Fruit fly (Drosophila melanogaster) whole organism, embryonic: Measurements from ENCODE around the gene Eig71Ej.
A peak's percentile ranks its signal among the peaks of the same experiment; 100 is the strongest.

Experiments used
- Adf1 ChIP-seq: fragments of 200-800 bp; sonication (Bioruptor generic); IDR thresholded peaks from 2 replicates; pipeline ENCODE4 v1.3.6; 2022; ENCODE audit warnings: missing biosample characterization, missing genetic modification characterization
- Asciz ChIP-seq: fragments of 200-800 bp; sonication (Bioruptor generic); optimal IDR thresholded peaks from 2 replicates; lab custom pipeline; 2017; ENCODE audit warnings: missing biosample characterization, mild to moderate bottlenecking, missing genetic modification characterization, missing genetic modification reagents
- CG10431 ChIP-seq: fragments of 200-800 bp; sonication (Bioruptor generic); optimal IDR thresholded peaks from 3 replicates; lab custom pipeline; 2018; ENCODE audit warnings: missing biosample characterization, mild to moderate bottlenecking, missing genetic modification characterization
- CG10959 ChIP-seq: fragments of 200-800 bp; sonication (Bioruptor generic); IDR thresholded peaks from 2 replicates; pipeline ENCODE4 v1.3.6; 2022; ENCODE audit warnings: missing biosample characterization, missing genetic modification characterization
- CG11398 ChIP-seq: fragments of 200-800 bp; sonication (Bioruptor generic); optimal IDR thresholded peaks from 2 replicates; lab custom pipeline; 2016; ENCODE audit warnings: missing biosample characterization, missing genetic modification characterization
- CG11695 ChIP-seq: fragments of 200-800 bp; sonication (Bioruptor generic); IDR thresholded peaks from 3 replicates; pipeline ENCODE4 v1.3.6; 2022; ENCODE audit warnings: missing biosample characterization, missing genetic modification characterization
- CG13775 ChIP-seq: fragments of 200-800 bp; sonication (Bioruptor generic); optimal IDR thresholded peaks from 3 replicates; lab custom pipeline; 2017; ENCODE audit warnings: missing biosample characterization, mild to moderate bottlenecking, missing genetic modification characterization
- CG14014 ChIP-seq: fragments of 200-800 bp; sonication (Bioruptor generic); IDR thresholded peaks from 2 replicates; pipeline ENCODE4 v1.3.6; 2022; ENCODE audit warnings: missing biosample characterization, missing genetic modification characterization
- CG16813 ChIP-seq: fragments of 200-800 bp; sonication (Bioruptor generic); IDR thresholded peaks from 3 replicates; pipeline ENCODE4 v1.3.6; 2022; ENCODE audit warnings: missing biosample characterization, missing genetic modification characterization; ENCODE audit not compliant: partially characterized antibody
- CG16863 ChIP-seq: fragments of 200-800 bp; sonication (Bioruptor generic); optimal IDR thresholded peaks from 3 replicates; lab custom pipeline; 2016; ENCODE audit warnings: missing biosample characterization, missing genetic modification characterization
- CG18764 ChIP-seq: fragments of 200-800 bp; sonication (Bioruptor generic); optimal IDR thresholded peaks from 3 replicates; lab custom pipeline; 2016; ENCODE audit warnings: missing biosample characterization, missing genetic modification characterization
- CG2129 ChIP-seq: fragments of 200-800 bp; sonication (Bioruptor generic); IDR thresholded peaks from 2 replicates; pipeline ENCODE4 v1.3.6; 2022; ENCODE audit warnings: missing biosample characterization, missing genetic modification characterization; ENCODE audit not compliant: partially characterized antibody
- CG3065 ChIP-seq: fragments of 200-800 bp; sonication (Bioruptor generic); optimal IDR thresholded peaks from 2 replicates; lab custom pipeline; 2016; ENCODE audit warnings: missing biosample characterization, missing genetic modification characterization
- CG6254 ChIP-seq: fragments of 200-800 bp; sonication (Bioruptor generic); optimal IDR thresholded peaks from 3 replicates; lab custom pipeline; 2017; ENCODE audit warnings: mild to moderate bottlenecking, missing biosample characterization, missing genetic modification reagents, missing genetic modification characterization
- CG6272 ChIP-seq: fragments of 200-800 bp; sonication (Bioruptor generic); IDR thresholded peaks from 2 replicates; pipeline ENCODE4 v1.3.6; 2022; ENCODE audit warnings: missing biosample characterization, missing genetic modification characterization
- CG6813 ChIP-seq: fragments of 200-800 bp; sonication (Bioruptor generic); optimal IDR thresholded peaks from 2 replicates; lab custom pipeline; 2017; ENCODE audit warnings: missing biosample characterization, missing genetic modification characterization, mild to moderate bottlenecking, moderate library complexity, missing genetic modification reagents
- CHES-1-like ChIP-seq: fragments of 200-800 bp; sonication (Bioruptor generic); optimal IDR thresholded peaks from 2 replicates; lab custom pipeline; 2016; ENCODE audit warnings: missing biosample characterization, missing genetic modification characterization
- D19A ChIP-seq: fragments of 200-800 bp; optimal IDR thresholded peaks from 3 replicates; lab custom pipeline; 2019; ENCODE audit warnings: missing biosample characterization, mild to moderate bottlenecking, missing genetic modification characterization, moderate library complexity
- E2f1 ChIP-seq: fragments of 200-800 bp; sonication (Bioruptor generic); IDR thresholded peaks from 2 replicates; pipeline ENCODE4 v1.3.6; 2022; ENCODE audit warnings: missing biosample characterization, missing genetic modification characterization
- Ets97D ChIP-seq: fragments of 200-800 bp; sonication (Bioruptor generic); optimal IDR thresholded peaks from 3 replicates; lab custom pipeline; 2016; ENCODE audit warnings: missing biosample characterization, missing genetic modification characterization
- Gsc ChIP-seq: fragments of 200-800 bp; sonication (Bioruptor generic); IDR thresholded peaks from 2 replicates; pipeline ENCODE4 v1.3.6; 2022; ENCODE audit warnings: missing biosample characterization, missing genetic modification characterization
- HLH4C ChIP-seq: fragments of 200-800 bp; sonication (Bioruptor generic); IDR thresholded peaks from 3 replicates; pipeline ENCODE4 v1.3.6; 2022; ENCODE audit warnings: missing biosample characterization, missing genetic modification characterization; ENCODE audit not compliant: partially characterized antibody
- Jarid2 ChIP-seq: fragments of 200-800 bp; sonication (Bioruptor generic); optimal IDR thresholded peaks from 3 replicates; lab custom pipeline; 2017; ENCODE audit warnings: mild to moderate bottlenecking, missing biosample characterization, missing genetic modification reagents, missing genetic modification characterization
- Lim3 ChIP-seq: fragments of 200-800 bp; sonication (Bioruptor generic); IDR thresholded peaks from 2 replicates; pipeline ENCODE4 v1.3.6; 2022; ENCODE audit warnings: missing biosample characterization, missing genetic modification characterization
- Meics ChIP-seq: fragments of 200-800 bp; sonication (Bioruptor generic); optimal IDR thresholded peaks from 2 replicates; lab custom pipeline; 2017; ENCODE audit warnings: missing biosample characterization, mild to moderate bottlenecking, missing genetic modification characterization
- Neu2 ChIP-seq: fragments of 200-800 bp; sonication (Bioruptor generic); optimal IDR thresholded peaks from 3 replicates; lab custom pipeline; 2016; ENCODE audit warnings: missing biosample characterization, missing genetic modification characterization, borderline replicate concordance
- Nf-YA ChIP-seq: fragments of 200-800 bp; sonication (Bioruptor generic); IDR thresholded peaks from 2 replicates; pipeline ENCODE4 v1.3.6; 2022; ENCODE audit warnings: missing biosample characterization, missing genetic modification characterization
- Nf-YB ChIP-seq: fragments of 200-800 bp; sonication (Bioruptor generic); optimal IDR thresholded peaks from 3 replicates; lab custom pipeline; 2019; ENCODE audit warnings: missing biosample characterization, mild to moderate bottlenecking, missing genetic modification characterization, moderate library complexity
- Oaz ChIP-seq: fragments of 200-800 bp; sonication (Bioruptor generic); IDR thresholded peaks from 2 replicates; pipeline ENCODE4 v1.3.6; 2022; ENCODE audit warnings: missing biosample characterization, missing genetic modification characterization
- Sry-δ ChIP-seq: fragments of 200-800 bp; sonication (Bioruptor generic); optimal IDR thresholded peaks from 2 replicates; lab custom pipeline; 2016; ENCODE audit warnings: missing biosample characterization, missing genetic modification characterization
- chinmo ChIP-seq: fragments of 200-800 bp; sonication (Bioruptor generic); IDR thresholded peaks from 4 replicates; pipeline ENCODE4 v1.3.6; 2022; ENCODE audit warnings: missing biosample characterization, missing genetic modification characterization; ENCODE audit not compliant: partially characterized antibody
- dpn ChIP-seq, 2 experiments: fragments of 200-800 bp; sonication (Bioruptor generic); optimal IDR thresholded peaks; 3 replicates each; lab custom pipeline; 2016; ENCODE audit warnings: missing biosample characterization in 2 of 2, missing genetic modification characterization in 2 of 2
- emc ChIP-seq: fragments of 200-800 bp; sonication (Bioruptor generic); optimal IDR thresholded peaks from 2 replicates; lab custom pipeline; 2016; ENCODE audit warnings: missing biosample characterization, missing genetic modification characterization
- fd3F ChIP-seq: fragments of 200-800 bp; sonication (Bioruptor generic); optimal IDR thresholded peaks from 2 replicates; lab custom pipeline; 2018; ENCODE audit warnings: missing biosample characterization, mild to moderate bottlenecking, missing genetic modification characterization, moderate library complexity
- fd64A ChIP-seq: fragments of 200-800 bp; sonication (Bioruptor generic); optimal IDR thresholded peaks from 3 replicates; lab custom pipeline; 2018; ENCODE audit warnings: missing biosample characterization, mild to moderate bottlenecking, missing genetic modification characterization
- hb ChIP-seq: fragments of 200-800 bp; sonication (Bioruptor generic); IDR thresholded peaks from 3 replicates; pipeline ENCODE4 v1.3.6; 2022; ENCODE audit warnings: missing biosample characterization, missing genetic modification characterization; ENCODE audit not compliant: partially characterized antibody
- hbn ChIP-seq: fragments of 200-800 bp; sonication (Bioruptor generic); IDR thresholded peaks from 2 replicates; pipeline ENCODE4 v1.3.6; 2022; ENCODE audit warnings: missing biosample characterization, missing genetic modification characterization; ENCODE audit not compliant: partially characterized antibody
- her ChIP-seq: fragments of 200-800 bp; sonication (Bioruptor generic); optimal IDR thresholded peaks from 2 replicates; lab custom pipeline; 2016; ENCODE audit warnings: missing biosample characterization, missing genetic modification characterization
- insv ChIP-seq, 2 experiments: fragments of 200-800 bp; sonication (Bioruptor generic); optimal IDR thresholded peaks; 3 replicates each; lab custom pipeline; 2016 to 2018; ENCODE audit warnings: missing biosample characterization in 2 of 2, missing genetic modification characterization in 2 of 2
- kay ChIP-seq: fragments of 200-800 bp; sonication (Bioruptor generic); optimal IDR thresholded peaks from 2 replicates; lab custom pipeline; 2016; ENCODE audit warnings: missing biosample characterization, missing genetic modification characterization
- knrl ChIP-seq: fragments of 200-800 bp; sonication (Bioruptor generic); IDR thresholded peaks from 3 replicates; pipeline ENCODE4 v1.3.6; 2022; ENCODE audit warnings: missing biosample characterization, missing genetic modification characterization; ENCODE audit not compliant: partially characterized antibody
- lmd ChIP-seq: fragments of 200-800 bp; sonication (Bioruptor generic); IDR thresholded peaks from 2 replicates; pipeline ENCODE4 v1.3.6; 2022; ENCODE audit warnings: missing biosample characterization, missing genetic modification characterization
- mirr ChIP-seq: fragments of 200-800 bp; sonication (Bioruptor generic); optimal IDR thresholded peaks from 3 replicates; lab custom pipeline; 2018; ENCODE audit warnings: missing biosample characterization, mild to moderate bottlenecking, missing genetic modification characterization
- pzg ChIP-seq: fragments of 200-800 bp; sonication (Bioruptor generic); optimal IDR thresholded peaks from 3 replicates; lab custom pipeline; 2018; ENCODE audit warnings: missing biosample characterization, mild to moderate bottlenecking, missing genetic modification characterization, moderate library complexity
- run ChIP-seq: fragments of 200-800 bp; sonication (Bioruptor generic); optimal IDR thresholded peaks from 3 replicates; lab custom pipeline; 2018; ENCODE audit warnings: missing biosample characterization, mild to moderate bottlenecking, missing genetic modification characterization
- sisA ChIP-seq: fragments of 200-800 bp; sonication (Bioruptor generic); IDR thresholded peaks from 2 replicates; pipeline ENCODE4 v1.3.6; 2022; ENCODE audit warnings: missing biosample characterization, missing genetic modification characterization
- tin ChIP-seq: fragments of 200-800 bp; sonication (Bioruptor generic); optimal IDR thresholded peaks from 3 replicates; lab custom pipeline; 2016; ENCODE audit warnings: missing biosample characterization, missing genetic modification characterization
- trh ChIP-seq: fragments of 200-800 bp; sonication (Bioruptor generic); optimal IDR thresholded peaks from 2 replicates; lab custom pipeline; 2016; ENCODE audit warnings: missing biosample characterization, missing genetic modification characterization
- vvl ChIP-seq: fragments of 200-800 bp; sonication (Bioruptor generic); IDR thresholded peaks from 2 replicates; pipeline ENCODE4 v1.3.6; 2022; ENCODE audit warnings: missing biosample characterization, missing genetic modification characterization
- yki ChIP-seq: fragments of >200 bp; optimal IDR thresholded peaks from 3 replicates; lab custom pipeline; 2018

Eig71Ej gene

dm6 chr3L:15704250-15704985, 43.6 kb upstream of the Eig71Ej start (continued):
- TF ChIP-seq CG11695 (GFP tag; lab: Robert Waterston, UW) (peak; percentile 52; the same call in 1 of the 3 replicates), CG16863 (no peak), emc (GFP tag; lab: Kevin White, UChicago) (no peak), Nf-YA (GFP tag; lab: Robert Waterston, UW) (no peak), lmd (GFP tag; lab: Robert Waterston, UW) (peak; percentile 42; the same call in 1 of the 2 replicates), Sry-δ (GFP tag; lab: Kevin White, UChicago) (no peak), mirr (GFP tag; lab: Kevin White, UChicago) (peak; percentile 13), CG3065 (no peak), Gsc (GFP tag; lab: Robert Waterston, UW) (no peak), E2f1 (GFP tag; lab: Robert Waterston, UW) (no peak), D19A (tag; lab: Kevin White, UChicago) (peak; percentile 69), hbn (GFP tag; lab: Robert Waterston, UW) (no peak), Asciz (peak; percentile 55), Lim3 (GFP tag; lab: Robert Waterston, UW) (no peak), CHES-1-like (GFP tag; lab: Kevin White, UChicago) (no peak), CG10431 (GFP tag; lab: Kevin White, UChicago) (peak; percentile 56), tin (peak; percentile 31), fd3F (GFP tag; lab: Kevin White, UChicago) (no peak), yki (lab: Kevin White, UChicago) (no peak), Ets97D (no peak), HLH4C (GFP tag; lab: Robert Waterston, UW) (no peak), her (no peak), Adf1 (GFP tag; lab: Robert Waterston, UW) (no peak), vvl (GFP tag; lab: Robert Waterston, UW) (peak; percentile 13; the same call in 1 of the 2 replicates), sisA (GFP tag; lab: Robert Waterston, UW) (no peak; the same call in 1 of the 2 replicates), CG13775 (GFP tag; lab: Kevin White, UChicago) (peak; percentile 59), CG16813 (GFP tag; lab: Robert Waterston, UW) (no peak), knrl (no peak), Jarid2 (GFP tag; lab: Kevin White, UChicago) (no peak), CG6254 (GFP tag; lab: Kevin White, UChicago) (peak; percentile 31), hb (GFP tag; lab: Robert Waterston, UW) (no peak), trh (GFP tag; lab: Kevin White, UChicago) (peak; percentile 8), chinmo (GFP tag; lab: Robert Waterston, UW) (0 out of 4 replicates have a peak, but pooled peaks have one; percentile 50), pzg (GFP tag; lab: Kevin White, UChicago) (no peak), CG10959 (GFP tag; lab: Robert Waterston, UW) (no peak), Neu2 (GFP tag; lab: Kevin White, UChicago) (no peak), Oaz (no peak), run (tag; lab: Kevin White, UChicago) (peak; percentile 28), CG2129 (no peak), dpn (GFP tag; optimal IDR thresholded peaks at IDR 0.05; lab: Kevin White, UChicago) (peak in 1 of 2 experiments; percentile 24), insv (GFP tag; optimal IDR thresholded peaks at IDR 0.05; lab: Kevin White, UChicago) (no peak), CG14014 (GFP tag; lab: Robert Waterston, UW) (no peak), kay (GFP tag; lab: Kevin White, UChicago) (no peak), Meics (peak; percentile 11), Nf-YB (GFP tag; lab: Kevin White, UChicago) (peak; percentile 56), CG6813 (GFP tag; lab: Kevin White, UChicago) (no peak), CG6272 (no peak), CG18764 (GFP tag; lab: Kevin White, UChicago) (peak; percentile 15), fd64A (GFP tag; lab: Kevin White, UChicago) (no peak), CG11398 (GFP tag; lab: Kevin White, UChicago) (no peak)
